Fruit fly (Drosophila melanogaster) whole organism, wandering third instar larva: Measurements from ENCODE around the gene Dref.
A peak's percentile ranks its signal among the peaks of the same experiment; 100 is the strongest.

Experiments used
- Abd-B ChIP-seq: fragments of >200 bp; optimal IDR thresholded peaks from 2 replicates; lab custom pipeline; 2017; ENCODE audit warnings: missing biosample characterization, missing genetic modification characterization
- CG32264 ChIP-seq: fragments of 200-800 bp; sonication (Bioruptor generic); optimal IDR thresholded peaks from 2 replicates; lab custom pipeline; 2016; ENCODE audit warnings: missing biosample characterization, missing genetic modification characterization
- CG9705 ChIP-seq: fragments of 200-800 bp; sonication (Bioruptor generic); optimal IDR thresholded peaks from 2 replicates; lab custom pipeline; 2018; ENCODE audit warnings: missing biosample characterization, mild to moderate bottlenecking, missing genetic modification characterization
- CrebA ChIP-seq: fragments of 200-800 bp; sonication (Bioruptor generic); optimal IDR thresholded peaks from 2 replicates; lab custom pipeline; 2016; ENCODE audit warnings: missing biosample characterization, mild to moderate bottlenecking, missing genetic modification characterization, borderline replicate concordance
- Dfd ChIP-seq: fragments of >200 bp; optimal IDR thresholded peaks from 2 replicates; lab custom pipeline; 2017; ENCODE audit warnings: missing biosample characterization, missing genetic modification characterization
- Dif ChIP-seq: fragments of 200-275, 200-300 bp; sonication (Bioruptor generic); optimal IDR thresholded peaks from 2 replicates; lab custom pipeline; 2018; ENCODE audit warnings: missing biosample characterization, missing genetic modification characterization; ENCODE audit not compliant: partially characterized antibody
- GATAd ChIP-seq: sonication (Bioruptor generic); optimal IDR thresholded peaks from 2 replicates; lab custom pipeline; 2016; ENCODE audit warnings: missing biosample characterization, missing genetic modification characterization
- HLH106 ChIP-seq: fragments of 200-800 bp; optimal IDR thresholded peaks from 3 replicates; lab custom pipeline; 2019; ENCODE audit warnings: missing biosample characterization, mild to moderate bottlenecking, missing genetic modification characterization, moderate library complexity
- Hnf4 ChIP-seq: fragments of 200-800 bp; sonication (Bioruptor generic); optimal IDR thresholded peaks from 2 replicates; lab custom pipeline; 2016; ENCODE audit warnings: missing biosample characterization, mild to moderate bottlenecking, missing genetic modification characterization
- Hr78 ChIP-seq: fragments of >200 bp; optimal IDR thresholded peaks from 2 replicates; lab custom pipeline; 2017; ENCODE audit warnings: missing biosample characterization, missing genetic modification characterization
- Hr83 ChIP-seq: fragments of 200-300 bp; sonication (Bioruptor generic); optimal IDR thresholded peaks from 2 replicates; lab custom pipeline; 2016; ENCODE audit warnings: missing biosample characterization, mild to moderate bottlenecking, missing genetic modification characterization, moderate library complexity; ENCODE audit not compliant: poor library complexity, severe bottlenecking
- Jra ChIP-seq: sonication (Bioruptor generic); optimal IDR thresholded peaks from 2 replicates; lab custom pipeline; 2016; ENCODE audit warnings: missing biosample characterization, missing genetic modification characterization
- Mio ChIP-seq: sonication (Bioruptor generic); optimal IDR thresholded peaks from 2 replicates; lab custom pipeline; 2016; ENCODE audit warnings: missing biosample characterization, missing genetic modification characterization
- Myc ChIP-seq: fragments of >200 bp; optimal IDR thresholded peaks from 2 replicates; lab custom pipeline; 2017
- N ChIP-seq: fragments of >200 bp; optimal IDR thresholded peaks from 2 replicates; lab custom pipeline; 2018; ENCODE audit warnings: missing biosample characterization, missing external identifiers, missing genetic modification characterization
- OdsH ChIP-seq: fragments of 200-800 bp; sonication (Bioruptor generic); optimal IDR thresholded peaks from 2 replicates; lab custom pipeline; 2016; ENCODE audit warnings: missing biosample characterization, mild to moderate bottlenecking, missing genetic modification characterization
- Rel ChIP-seq, 2 experiments: fragments of 200-800 bp; sonication (Bioruptor generic) in 1 of 2; optimal IDR thresholded peaks; 2 replicates in 1 of 2; 3 replicates in 1 of 2; lab custom pipeline; 2016 to 2019; ENCODE audit warnings: mild to moderate bottlenecking in 2 of 2, missing biosample characterization in 2 of 2, missing genetic modification characterization in 2 of 2, moderate library complexity in 1 of 2
- Sp1 ChIP-seq: fragments of 200-800 bp; sonication (Bioruptor generic); optimal IDR thresholded peaks from 3 replicates; lab custom pipeline; 2019; ENCODE audit warnings: missing biosample characterization, mild to moderate bottlenecking, missing genetic modification characterization, moderate library complexity
- Vsx2 ChIP-seq: fragments of 200-300, 225-300 bp; sonication (Bioruptor generic); optimal IDR thresholded peaks from 2 replicates; lab custom pipeline; 2018; ENCODE audit warnings: missing biosample characterization, missing genetic modification characterization; ENCODE audit not compliant: partially characterized antibody
- br ChIP-seq: fragments of 200-800 bp; sonication (Bioruptor generic); optimal IDR thresholded peaks from 2 replicates; lab custom pipeline; 2016; ENCODE audit warnings: missing biosample characterization, missing genetic modification characterization
- brk ChIP-seq: fragments of 200-800 bp; sonication (Bioruptor generic); optimal IDR thresholded peaks from 2 replicates; lab custom pipeline; 2016; ENCODE audit warnings: missing biosample characterization, mild to moderate bottlenecking, missing genetic modification characterization
- dl ChIP-seq, 2 experiments: fragments of 175-275, 200-275 bp in 1 of 2; fragments of 200-275 bp in 1 of 2; sonication (Bioruptor generic); optimal IDR thresholded peaks; lab custom pipeline; 2018; ENCODE audit warnings: mild to moderate bottlenecking in 2 of 2, missing biosample characterization in 2 of 2, missing genetic modification characterization in 2 of 2, moderate library complexity in 2 of 2; ENCODE audit not compliant: partially characterized antibody in 2 of 2, insufficient read depth in 1 of 2
- dmrt93B ChIP-seq: fragments of 200-800 bp; sonication (Bioruptor generic); optimal IDR thresholded peaks from 2 replicates; lab custom pipeline; 2018; ENCODE audit warnings: missing biosample characterization, mild to moderate bottlenecking, missing genetic modification characterization
- dsf ChIP-seq: sonication (Bioruptor generic); optimal IDR thresholded peaks from 2 replicates; lab custom pipeline; 2016; ENCODE audit warnings: missing biosample characterization, missing genetic modification characterization, borderline replicate concordance
- ey ChIP-seq: fragments of 200-800 bp; sonication (Bioruptor generic); optimal IDR thresholded peaks from 2 replicates; lab custom pipeline; 2016; ENCODE audit warnings: missing biosample characterization, missing genetic modification characterization
- foxo ChIP-seq, 2 experiments: fragments of 200-800 bp; sonication (Bioruptor generic); optimal IDR thresholded peaks; 2 replicates in 1 of 2; 3 replicates in 1 of 2; lab custom pipeline; 2016 to 2017; ENCODE audit warnings: missing biosample characterization in 2 of 2, missing genetic modification characterization in 2 of 2
- fru ChIP-seq: fragments of 200-800 bp; sonication (Bioruptor generic); optimal IDR thresholded peaks from 3 replicates; lab custom pipeline; 2016; ENCODE audit warnings: missing biosample characterization, mild to moderate bottlenecking, missing genetic modification characterization
- h ChIP-seq: fragments of 200-800 bp; sonication (Bioruptor generic); optimal IDR thresholded peaks from 3 replicates; lab custom pipeline; 2016; ENCODE audit warnings: missing biosample characterization, mild to moderate bottlenecking, missing genetic modification characterization
- jim ChIP-seq: fragments of 175-275, 200-325 bp; sonication (Bioruptor generic); optimal IDR thresholded peaks from 2 replicates; lab custom pipeline; 2016; ENCODE audit warnings: missing biosample characterization, mild to moderate bottlenecking, missing genetic modification characterization
- lola ChIP-seq: fragments of >200 bp; optimal IDR thresholded peaks from 2 replicates; lab custom pipeline; 2017; ENCODE audit warnings: missing biosample characterization, missing genetic modification characterization
- pan ChIP-seq: fragments of >200 bp; optimal IDR thresholded peaks from 2 replicates; lab custom pipeline; 2017
- psq ChIP-seq: fragments of 200-800 bp; sonication (Bioruptor generic); optimal IDR thresholded peaks from 3 replicates; lab custom pipeline; 2017; ENCODE audit warnings: missing biosample characterization, mild to moderate bottlenecking, missing genetic modification characterization, moderate library complexity
- rgr ChIP-seq: fragments of 200-800 bp; sonication (Bioruptor generic); optimal IDR thresholded peaks from 3 replicates; lab custom pipeline; 2016; ENCODE audit warnings: missing biosample characterization, mild to moderate bottlenecking, missing genetic modification characterization
- sage ChIP-seq: fragments of 200-800 bp; sonication (Bioruptor generic); optimal IDR thresholded peaks from 2 replicates; lab custom pipeline; 2016; ENCODE audit warnings: missing biosample characterization, mild to moderate bottlenecking, missing genetic modification characterization
- sv ChIP-seq: fragments of 200-800 bp; sonication (Bioruptor generic); optimal IDR thresholded peaks from 3 replicates; lab custom pipeline; 2016; ENCODE audit warnings: missing biosample characterization, missing genetic modification characterization
- tai ChIP-seq: sonication (Bioruptor generic); optimal IDR thresholded peaks from 2 replicates; lab custom pipeline; 2016; ENCODE audit warnings: missing biosample characterization, missing genetic modification characterization
- usp ChIP-seq: fragments of >200 bp; optimal IDR thresholded peaks from 2 replicates; lab custom pipeline; 2017; ENCODE audit warnings: missing biosample characterization, missing genetic modification characterization
- woc ChIP-seq: sonication (Bioruptor generic); optimal IDR thresholded peaks from 2 replicates; lab custom pipeline; 2016; ENCODE audit warnings: missing biosample characterization, mild to moderate bottlenecking, missing genetic modification characterization

The Dref gene

DNA sequence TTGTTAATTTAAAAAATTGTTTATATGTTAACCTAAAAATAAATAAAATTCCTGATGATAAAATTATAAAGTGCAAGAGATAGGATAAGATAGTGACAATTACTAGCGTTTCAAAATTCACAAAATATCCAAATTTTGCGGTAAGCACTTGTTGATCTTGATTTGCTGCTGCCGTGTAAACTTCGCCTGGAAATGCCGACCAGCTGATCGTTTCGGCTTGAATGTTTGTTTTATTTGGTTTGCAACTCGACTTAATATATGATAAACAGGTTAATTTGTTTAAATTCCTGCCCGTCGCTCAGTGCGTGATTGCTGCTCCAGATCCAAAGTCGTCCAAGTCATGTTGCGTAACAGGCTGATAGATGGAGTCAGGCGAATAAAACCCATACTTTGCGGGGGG lies 45.6 kb downstream of the Dref start, which contains the start of gene CG4592:
Gene CG4592 (plus strand): TSS at position 233 of the 400 bp plus-strand sequence.
- TF ChIP-seq Hr83 (peak; percentile 60), pan (lab: Kevin White, UChicago) (no peak), tai (GFP tag; lab: Kevin White, UChicago) (no peak), OdsH (peak; percentile 62), Vsx2 (no peak), CG9705 (peak; percentile 43), jim (GFP tag; lab: Kevin White, UChicago) (no peak), sv (peak; percentile 43), dmrt93B (GFP tag; lab: Kevin White, UChicago) (peak; percentile 25), Hnf4 (GFP tag; lab: Kevin White, UChicago) (no peak), psq (peak; percentile 39), Abd-B (GFP tag; lab: Kevin White, UChicago) (no peak), brk (no peak), Mio (GFP tag; lab: Kevin White, UChicago) (no peak), Dif (GFP tag; lab: Kevin White, UChicago) (no peak), Rel (GFP tag; optimal IDR thresholded peaks at IDR 0.05; lab: Kevin White, UChicago) (no peak), Rel (tag; optimal IDR thresholded peaks at IDR 0.05; lab: Kevin White, UChicago) (no peak), CrebA (GFP tag; lab: Kevin White, UChicago) (no peak), usp (no peak), foxo (GFP tag; optimal IDR thresholded peaks at IDR 0.05; lab: Kevin White, UChicago) (peak in 1 of 2 experiments; percentile 81), Sp1 (no peak), fru (GFP tag; lab: Kevin White, UChicago) (no peak), rgr (GFP tag; lab: Kevin White, UChicago) (no peak), Hr78 (GFP tag; lab: Kevin White, UChicago) (no peak), woc (GFP tag; lab: Kevin White, UChicago) (peak; percentile 52), lola (GFP tag; lab: Kevin White, UChicago) (no peak), dsf (GFP tag; lab: Kevin White, UChicago) (no peak), HLH106 (peak; percentile 73), h (GFP tag; lab: Kevin White, UChicago) (peak; percentile 78), GATAd (no peak), br (peak; percentile 73), dl (GFP tag; optimal IDR thresholded peaks at IDR 0.05; lab: Kevin White, UChicago; ENCODE audit: insufficient read depth in 1 of 2, partially characterized antibody in 2 of 2) (no peak), Jra (GFP tag; lab: Kevin White, UChicago) (peak; percentile 26), sage (no peak), Myc (lab: Kevin White, UChicago) (no peak), Dfd (no peak), ey (no peak), CG32264 (GFP tag; lab: Kevin White, UChicago) (peak; percentile 19), N (GFP tag; lab: Kevin White, UChicago) (no peak)

DNA sequence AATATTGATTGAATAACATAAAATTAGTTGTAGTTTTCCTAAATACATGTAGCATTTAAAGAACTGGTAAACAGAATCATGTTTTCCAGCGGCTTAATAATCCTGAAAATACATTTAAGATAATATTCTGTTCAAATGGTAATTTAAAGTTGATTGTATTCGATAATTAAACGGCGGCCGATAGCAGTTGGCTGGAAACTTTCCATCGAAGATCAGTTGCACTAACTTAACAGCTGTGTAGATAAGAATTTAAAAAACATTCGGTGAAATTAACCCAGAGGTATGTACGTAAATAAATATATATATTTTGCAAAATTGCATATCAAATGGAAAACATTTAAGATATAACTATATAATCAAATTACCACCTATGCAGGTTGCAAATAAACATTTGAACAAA lies 47.1 kb downstream of the Dref start, which contains the start of gene CG4594:
Gene CG4594 (plus strand): TSS at position 212 of the 400 bp plus-strand sequence.
- TF ChIP-seq sage (peak; percentile 41), psq (no peak)

DNA sequence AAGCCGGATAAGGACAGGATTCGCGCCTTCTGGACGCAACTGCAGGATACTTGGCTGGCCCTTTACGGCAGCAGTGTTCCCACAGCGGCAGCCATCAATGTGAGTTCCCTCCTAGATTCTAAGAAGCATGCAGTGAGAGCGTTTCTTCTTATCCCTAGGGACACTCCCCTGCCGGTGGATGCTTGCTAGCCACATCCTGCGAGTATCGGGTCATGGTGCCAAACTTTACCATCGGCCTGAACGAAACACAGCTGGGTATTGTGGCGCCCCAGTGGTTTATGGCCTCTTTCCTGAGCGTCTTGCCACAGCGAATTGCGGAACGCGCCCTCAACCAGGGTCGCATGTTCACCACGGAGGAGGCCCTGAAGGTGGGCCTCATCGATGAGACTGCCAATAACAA lies 47.8 kb downstream of the Dref start:
- TF ChIP-seq br (no peak), psq (no peak), jim (GFP tag; lab: Kevin White, UChicago) (no peak), tai (GFP tag; lab: Kevin White, UChicago) (no peak), Jra (GFP tag; lab: Kevin White, UChicago) (no peak), usp (no peak), Hr78 (GFP tag; lab: Kevin White, UChicago) (no peak), lola (GFP tag; lab: Kevin White, UChicago) (no peak), foxo (GFP tag; optimal IDR thresholded peaks at IDR 0.05; lab: Kevin White, UChicago) (no peak), h (GFP tag; lab: Kevin White, UChicago) (no peak), Myc (lab: Kevin White, UChicago) (no peak), N (GFP tag; lab: Kevin White, UChicago) (no peak), Dif (GFP tag; lab: Kevin White, UChicago) (no peak)
